Fruit fly (Drosophila melanogaster): Measurements from ENCODE around the gene stx.

DNA sequence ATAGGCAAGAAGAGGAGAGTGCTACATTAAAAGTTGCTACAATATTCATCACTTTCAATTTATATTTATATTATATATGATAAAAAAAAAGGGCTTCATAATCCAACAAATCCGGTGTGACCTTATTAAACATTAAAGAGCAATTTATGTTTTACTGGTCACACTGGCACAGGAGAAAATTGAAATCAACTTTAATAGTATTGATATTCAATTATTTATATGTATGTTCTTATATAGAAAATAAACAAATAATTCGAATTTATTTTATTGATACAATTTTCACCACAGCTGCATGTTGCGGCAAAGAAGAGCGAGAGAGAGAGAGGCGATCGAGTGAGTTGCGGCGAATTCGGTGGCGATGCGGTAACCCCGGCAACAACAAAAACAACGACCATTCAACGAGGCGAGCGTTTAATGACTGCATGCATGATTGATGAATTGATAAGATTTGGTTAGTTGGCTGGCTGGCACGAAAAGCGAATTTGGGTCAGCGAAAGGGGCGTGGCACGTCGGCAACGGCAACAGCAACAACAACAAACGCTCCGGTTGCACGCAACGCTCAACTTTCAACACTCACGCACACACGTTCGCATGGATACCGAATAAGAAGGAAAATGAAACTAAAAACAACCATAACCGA lies 15.4 kb downstream of the stx start:
- TF ChIP-seq CG31627 (GFP tag; optimal IDR thresholded peaks at IDR 0.05) (no peak), CG16779 (tag; optimal IDR thresholded peaks at IDR 0.05) (no peak), topi (GFP tag; optimal IDR thresholded peaks at IDR 0.05) (no peak), Smox (GFP tag; optimal IDR thresholded peaks at IDR 0.05) (no peak), CG11762 (GFP tag; optimal IDR thresholded peaks at IDR 0.05; ENCODE audit: insufficient read depth) (no peak)
